Fruit fly (Drosophila melanogaster) whole organism, pupa: ENCODE data around the gene CG34030.

Experiments
- CG17806 ChIP-seq: fragments of 200-800 bp; sonication (Bioruptor generic); optimal IDR thresholded peaks from 2 replicates; lab custom pipeline; 2018; ENCODE audit warnings: missing biosample characterization, mild to moderate bottlenecking, missing genetic modification characterization, moderate library complexity
- CG4496 ChIP-seq: fragments of 200-800 bp; sonication (Bioruptor generic); IDR thresholded peaks from 3 replicates; pipeline ENCODE4 v1.3.6; 2022; ENCODE audit warnings: missing biosample characterization, missing genetic modification characterization
- Snoo ChIP-seq: fragments of 200-800 bp; sonication (Bioruptor generic); optimal IDR thresholded peaks from 3 replicates; lab custom pipeline; 2017; ENCODE audit warnings: missing biosample characterization, mild to moderate bottlenecking, missing genetic modification characterization, inconsistent platforms
- gl ChIP-seq: fragments of 200-800 bp; sonication (Bioruptor generic); optimal IDR thresholded peaks from 2 replicates; lab custom pipeline; 2018; ENCODE audit warnings: missing biosample characterization, mild to moderate bottlenecking, missing genetic modification characterization
- rn ChIP-seq: fragments of 200-800 bp; sonication (Bioruptor generic); IDR thresholded peaks from 2 replicates; pipeline ENCODE4 v1.3.6; 2022; ENCODE audit warnings: missing biosample characterization, missing genetic modification characterization

DNA sequence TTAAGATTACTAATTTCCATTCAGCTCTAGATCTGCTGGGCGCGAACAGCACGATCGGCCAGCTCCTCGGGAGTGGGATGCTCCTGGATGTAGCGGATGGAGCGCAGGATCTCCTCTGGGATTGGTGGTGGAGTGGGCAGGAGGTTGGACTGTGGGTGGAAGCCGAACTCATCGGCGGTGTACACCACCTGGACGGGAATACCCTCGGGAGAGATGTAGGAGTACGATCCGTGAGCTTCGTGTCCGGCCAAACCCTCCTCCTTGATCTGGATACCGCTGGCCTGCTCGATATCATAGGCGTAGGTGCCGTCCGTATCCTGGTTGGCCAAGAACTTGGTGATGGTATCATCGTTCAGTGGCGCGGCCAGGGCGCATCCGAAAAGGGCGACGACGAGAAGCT lies 11.0 kb upstream of the CG34030 start:
- TF ChIP-seq CG17806 (tag; lab: Kevin White, UChicago) (no peak), gl (tag; lab: Kevin White, UChicago) (no peak), Snoo (no peak), rn (GFP tag; lab: Robert Waterston, UW) (no peak), CG4496 (GFP tag; lab: Robert Waterston, UW) (no peak)
